Fruit fly (Drosophila melanogaster): ENCODE measurements around the gene CG8945.

- TF ChIP-seq CG8478 (optimal IDR thresholded peaks at IDR 0.05) (no peak), psq (optimal IDR thresholded peaks at IDR 0.05) (no peak), Dll (optimal IDR thresholded peaks at IDR 0.05) (no peak), usp (GFP tag; optimal IDR thresholded peaks at IDR 0.05) (no peak), EcR (GFP tag; optimal IDR thresholded peaks at IDR 0.05) (no peak)
These were observed 18.8 kb upstream of the CG8945 start for dm6 chrX:17106153-17106700.
